Worm (Caenorhabditis elegans): Measurements from ENCODE around the gene F44E5.17.

DNA sequence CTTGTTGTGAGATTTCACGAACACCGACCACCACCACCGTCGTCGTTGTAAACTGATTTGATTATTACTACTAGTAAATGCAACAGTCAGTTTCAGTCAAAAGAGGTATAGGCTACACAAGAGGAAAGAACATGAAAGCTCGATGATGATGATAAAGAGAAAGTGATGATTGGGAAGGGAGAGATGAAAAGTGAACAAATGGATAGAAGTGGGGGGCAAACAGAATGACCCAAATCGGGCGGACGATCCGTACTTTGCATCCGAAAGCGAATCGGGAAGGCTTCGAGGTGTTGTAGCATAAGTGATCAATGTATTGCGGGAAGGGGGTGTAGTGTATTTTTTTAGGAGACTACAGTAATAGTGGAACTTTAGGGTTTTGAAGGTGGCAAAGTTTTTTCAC lies 37.6 kb downstream of the F44E5.17 start:
- TF ChIP-seq nhr-23 (tag; optimal IDR thresholded peaks at IDR 0.05) (no peak), nhr-237 (tag; optimal IDR thresholded peaks at IDR 0.05) (no peak), nfya-1 (tag; optimal IDR thresholded peaks at IDR 0.05; ENCODE audit: insufficient read depth) (no peak), ama-1 (optimal IDR thresholded peaks at IDR 0.05) (no peak), lsy-12 (tag; optimal IDR thresholded peaks at IDR 0.05) (no peak), lin-15B (tag; optimal IDR thresholded peaks at IDR 0.05) (no peak), ceh-16 (tag; optimal IDR thresholded peaks at IDR 0.05) (no peak), zag-1 (tag; optimal IDR thresholded peaks at IDR 0.05) (no peak), hmg-11 (tag; optimal IDR thresholded peaks at IDR 0.05) (no peak), unc-39 (tag; optimal IDR thresholded peaks at IDR 0.05) (no peak), nhr-12 (tag; optimal IDR thresholded peaks at IDR 0.05) (no peak), jun-1 (tag; optimal IDR thresholded peaks at IDR 0.05) (no peak), ceh-28 (tag; optimal IDR thresholded peaks at IDR 0.05) (no peak), nhr-28 (tag; optimal IDR thresholded peaks at IDR 0.05) (no peak)
